Fruit fly (Drosophila melanogaster) whole organism, prepupa: ENCODE data around the gene CG14194.
A peak's percentile ranks its signal among the peaks of the same experiment; 100 is the strongest.

Experiments
- Blimp-1 ChIP-seq: fragments of 200-800 bp; sonication (Bioruptor generic); optimal IDR thresholded peaks from 3 replicates; lab custom pipeline; 2017; ENCODE audit warnings: missing biosample characterization, missing genetic modification characterization, mild to moderate bottlenecking, moderate library complexity, missing genetic modification reagents
- CG10631 ChIP-seq: fragments of 200-800 bp; sonication (Bioruptor generic); optimal IDR thresholded peaks from 2 replicates; lab custom pipeline; 2016; ENCODE audit warnings: missing biosample characterization, missing genetic modification characterization
- CG10669 ChIP-seq: fragments of 200-800 bp; sonication (Bioruptor generic); optimal IDR thresholded peaks from 3 replicates; lab custom pipeline; 2018; ENCODE audit warnings: missing biosample characterization, mild to moderate bottlenecking, missing genetic modification characterization, moderate library complexity
- CG11294 ChIP-seq: fragments of 200-800 bp; sonication (Bioruptor generic); IDR thresholded peaks from 2 replicates; pipeline ENCODE4 v1.3.6; 2022; ENCODE audit warnings: missing biosample characterization, missing genetic modification characterization
- CG11762 ChIP-seq: fragments of 200-800 bp; sonication (Bioruptor generic); optimal IDR thresholded peaks from 3 replicates; lab custom pipeline; 2016; ENCODE audit warnings: missing biosample characterization, missing genetic modification characterization; ENCODE audit not compliant: insufficient read depth
- CG11902 ChIP-seq: fragments of 200-800 bp; sonication (Bioruptor generic); optimal IDR thresholded peaks from 3 replicates; lab custom pipeline; 2016; ENCODE audit warnings: missing biosample characterization, missing genetic modification characterization
- CG1621 ChIP-seq: fragments of 200-800 bp; sonication (Bioruptor generic); optimal IDR thresholded peaks from 3 replicates; lab custom pipeline; 2018; ENCODE audit warnings: missing biosample characterization, mild to moderate bottlenecking, missing genetic modification characterization
- CG16779 ChIP-seq: fragments of 200-800 bp; sonication (Bioruptor generic); optimal IDR thresholded peaks from 3 replicates; lab custom pipeline; 2017; ENCODE audit warnings: missing biosample characterization, mild to moderate bottlenecking, missing genetic modification characterization
- CG31627 ChIP-seq: fragments of 200-800 bp; sonication (Bioruptor generic); optimal IDR thresholded peaks from 3 replicates; lab custom pipeline; 2016; ENCODE audit warnings: missing biosample characterization, missing genetic modification characterization
- CG32006 ChIP-seq: fragments of 200-800 bp; sonication (Bioruptor generic); optimal IDR thresholded peaks from 3 replicates; lab custom pipeline; 2017; ENCODE audit warnings: missing biosample characterization, mild to moderate bottlenecking, missing genetic modification characterization
- CG3919 ChIP-seq: fragments of 200-800 bp; sonication (Bioruptor generic); optimal IDR thresholded peaks from 3 replicates; lab custom pipeline; 2016; ENCODE audit warnings: missing biosample characterization, missing genetic modification characterization
- CG4318 ChIP-seq: fragments of 200-800 bp; sonication (Bioruptor generic); optimal IDR thresholded peaks from 3 replicates; lab custom pipeline; 2017; ENCODE audit warnings: missing biosample characterization, mild to moderate bottlenecking, missing genetic modification characterization
- CG6163 ChIP-seq: fragments of 200-800 bp; sonication (Bioruptor generic); IDR thresholded peaks from 3 replicates; pipeline ENCODE4 v1.3.6; 2022; ENCODE audit warnings: missing biosample characterization, missing genetic modification characterization
- CG6276 ChIP-seq: fragments of 200-800 bp; sonication (Bioruptor generic); optimal IDR thresholded peaks from 2 replicates; lab custom pipeline; 2017; ENCODE audit warnings: missing biosample characterization, mild to moderate bottlenecking, missing genetic modification characterization
- CG6792 ChIP-seq: fragments of 200-800 bp; sonication (Bioruptor generic); optimal IDR thresholded peaks from 3 replicates; lab custom pipeline; 2016; ENCODE audit warnings: missing biosample characterization, missing genetic modification characterization
- CG6854 ChIP-seq: fragments of 200-800 bp; sonication (Bioruptor generic); optimal IDR thresholded peaks from 2 replicates; lab custom pipeline; 2017; ENCODE audit warnings: missing biosample characterization, mild to moderate bottlenecking, missing genetic modification characterization
- CG7368 ChIP-seq: fragments of 200-800 bp; sonication (Bioruptor generic); optimal IDR thresholded peaks from 3 replicates; lab custom pipeline; 2016; ENCODE audit warnings: missing biosample characterization, missing genetic modification characterization
- CG8119 ChIP-seq: fragments of 200-800 bp; sonication (Bioruptor generic); IDR thresholded peaks from 3 replicates; pipeline ENCODE4 v1.3.6; 2022; ENCODE audit warnings: missing biosample characterization, missing genetic modification characterization
- CG8319 ChIP-seq: fragments of 200-800 bp; sonication (Bioruptor generic); optimal IDR thresholded peaks from 3 replicates; lab custom pipeline; 2016; ENCODE audit warnings: missing biosample characterization, missing genetic modification characterization
- CG8632 ChIP-seq: fragments of 200-800 bp; sonication (Bioruptor generic); optimal IDR thresholded peaks from 3 replicates; lab custom pipeline; 2016; ENCODE audit warnings: missing biosample characterization, missing genetic modification characterization
- CG9139 ChIP-seq: fragments of 200-800 bp; sonication (Bioruptor generic); optimal IDR thresholded peaks from 3 replicates; lab custom pipeline; 2017; ENCODE audit warnings: missing biosample characterization, mild to moderate bottlenecking, missing genetic modification characterization
- Eip75B ChIP-seq: fragments of 200-800 bp; sonication (Bioruptor generic); optimal IDR thresholded peaks from 3 replicates; lab custom pipeline; 2016; ENCODE audit warnings: missing biosample characterization, missing genetic modification characterization
- Eip78C ChIP-seq: fragments of 200-800 bp; sonication (Bioruptor generic); peaks from one replicate; lab custom pipeline; 2016; ENCODE audit warnings: missing biosample characterization, missing genetic modification characterization
- Eip93F ChIP-seq: fragments of 200-800 bp; sonication (Bioruptor generic); optimal IDR thresholded peaks from 2 replicates; lab custom pipeline; 2016; ENCODE audit warnings: missing biosample characterization, mild to moderate bottlenecking, missing genetic modification characterization
- Ets96B ChIP-seq: fragments of 200-800 bp; optimal IDR thresholded peaks from 2 replicates; lab custom pipeline; 2019; ENCODE audit warnings: missing biosample characterization, mild to moderate bottlenecking, missing genetic modification characterization, moderate library complexity
- Gug ChIP-seq: fragments of 200-800 bp; sonication (Bioruptor generic); IDR thresholded peaks from 2 replicates; pipeline ENCODE4 v1.3.6; 2022; ENCODE audit warnings: missing biosample characterization, missing genetic modification characterization
- Hr38 ChIP-seq: sonication (Bioruptor generic); optimal IDR thresholded peaks from 2 replicates; lab custom pipeline; 2016; ENCODE audit warnings: missing biosample characterization, missing genetic modification characterization
- Hr39 ChIP-seq: fragments of 200-800 bp; sonication (Bioruptor generic); optimal IDR thresholded peaks from 2 replicates; lab custom pipeline; 2016; ENCODE audit warnings: missing biosample characterization, missing genetic modification characterization
- Hr4 ChIP-seq: fragments of 200-800 bp; sonication (Bioruptor generic); optimal IDR thresholded peaks from 3 replicates; lab custom pipeline; 2016; ENCODE audit warnings: missing biosample characterization, missing genetic modification characterization
- Met ChIP-seq: fragments of 200-800 bp; sonication (Bioruptor generic); optimal IDR thresholded peaks from 3 replicates; lab custom pipeline; 2016; ENCODE audit warnings: missing biosample characterization, missing genetic modification characterization
- OdsH ChIP-seq: fragments of 200-800 bp; sonication (Bioruptor generic); optimal IDR thresholded peaks from 3 replicates; lab custom pipeline; 2016; ENCODE audit warnings: missing biosample characterization, missing genetic modification characterization
- Sox102F ChIP-seq: fragments of 200-800 bp; sonication (Bioruptor generic); optimal IDR thresholded peaks from 2 replicates; lab custom pipeline; 2016; ENCODE audit warnings: missing biosample characterization, mild to moderate bottlenecking, missing genetic modification characterization
- Sox14 ChIP-seq: fragments of 200-800 bp; sonication (Bioruptor generic); optimal IDR thresholded peaks from 3 replicates; lab custom pipeline; 2016; ENCODE audit warnings: missing biosample characterization, missing genetic modification characterization
- Sox15 ChIP-seq: fragments of 200-800 bp; sonication (Bioruptor generic); optimal IDR thresholded peaks from 3 replicates; lab custom pipeline; 2016; ENCODE audit warnings: missing biosample characterization, missing genetic modification characterization
- achi ChIP-seq: fragments of 200-800 bp; sonication (Bioruptor generic); optimal IDR thresholded peaks from 3 replicates; lab custom pipeline; 2016; ENCODE audit warnings: missing biosample characterization, missing genetic modification characterization
- acj6 ChIP-seq: fragments of 200-800 bp; sonication (Bioruptor generic); optimal IDR thresholded peaks from 3 replicates; lab custom pipeline; 2016; ENCODE audit warnings: missing biosample characterization, missing genetic modification characterization
- cyc ChIP-seq: fragments of 200-800 bp; sonication (Bioruptor generic); optimal IDR thresholded peaks from 3 replicates; lab custom pipeline; 2016; ENCODE audit warnings: missing biosample characterization, missing genetic modification characterization
- dsx ChIP-seq: fragments of 200-800 bp; optimal IDR thresholded peaks from 3 replicates; lab custom pipeline; 2019; ENCODE audit warnings: missing biosample characterization, mild to moderate bottlenecking, missing genetic modification characterization, moderate library complexity; ENCODE audit not compliant: poor library complexity, severe bottlenecking
- esn ChIP-seq: fragments of 200-800 bp; sonication (Bioruptor generic); optimal IDR thresholded peaks from 2 replicates; lab custom pipeline; 2016; ENCODE audit warnings: missing biosample characterization, mild to moderate bottlenecking, missing genetic modification characterization, moderate library complexity
- fd59A ChIP-seq: fragments of 200-800 bp; sonication (Bioruptor generic); optimal IDR thresholded peaks from 2 replicates; lab custom pipeline; 2017; ENCODE audit warnings: missing biosample characterization, mild to moderate bottlenecking, missing genetic modification characterization, missing genetic modification reagents
- fd85E ChIP-seq: fragments of 200-800 bp; sonication (Bioruptor generic); optimal IDR thresholded peaks from 3 replicates; lab custom pipeline; 2016; ENCODE audit warnings: missing biosample characterization, missing genetic modification characterization
- fkh ChIP-seq: fragments of 200-800 bp; sonication (Bioruptor generic); optimal IDR thresholded peaks from 3 replicates; lab custom pipeline; 2017; ENCODE audit warnings: missing biosample characterization, mild to moderate bottlenecking, missing genetic modification characterization, moderate library complexity
- spab ChIP-seq: fragments of 200-800 bp; sonication (Bioruptor generic); optimal IDR thresholded peaks from 2 replicates; lab custom pipeline; 2017; ENCODE audit warnings: missing biosample characterization, mild to moderate bottlenecking, missing genetic modification characterization, missing genetic modification reagents
- ss ChIP-seq, 2 experiments: fragments of 200-800 bp; sonication (Bioruptor generic); optimal IDR thresholded peaks; 2 replicates in 1 of 2; 3 replicates in 1 of 2; lab custom pipeline; 2017 to 2018; ENCODE audit warnings: mild to moderate bottlenecking in 2 of 2, missing biosample characterization in 2 of 2, missing genetic modification characterization in 2 of 2, moderate library complexity in 1 of 2
- svp ChIP-seq: fragments of 200-800 bp; sonication (Bioruptor generic); peaks from one replicate; lab custom pipeline; 2016; ENCODE audit warnings: missing biosample characterization, missing genetic modification characterization
- topi ChIP-seq: fragments of 200-800 bp; sonication (Bioruptor generic); optimal IDR thresholded peaks from 3 replicates; lab custom pipeline; 2016; ENCODE audit warnings: missing biosample characterization, missing genetic modification characterization
- vri ChIP-seq: fragments of 200-800 bp; sonication (Bioruptor generic); optimal IDR thresholded peaks from 3 replicates; lab custom pipeline; 2016; ENCODE audit warnings: missing biosample characterization, mild to moderate bottlenecking, missing genetic modification characterization

Gene CG14194

DNA sequence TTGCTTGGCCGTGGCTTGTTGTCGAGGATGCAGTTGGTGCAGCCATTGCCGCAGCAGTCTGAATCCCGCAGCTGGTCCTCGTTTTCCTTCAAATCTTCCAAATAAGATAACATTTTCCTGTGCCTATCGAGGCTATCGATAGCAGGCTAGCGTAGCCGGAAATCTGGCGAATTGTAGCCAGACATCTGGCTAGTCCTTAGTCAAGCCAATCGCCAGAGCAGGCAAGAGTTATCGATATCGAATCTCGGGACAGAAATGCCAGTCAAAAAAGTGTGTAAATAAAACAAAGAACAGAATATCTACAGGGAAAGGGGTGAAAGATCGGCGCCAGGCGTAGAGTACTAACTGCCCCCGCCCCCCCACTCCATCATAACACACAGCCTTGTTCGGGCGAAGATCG is at the start of gene CG14194, which contains the start of gene CG7914:
CG14194 (plus strand) TSS at position 220 of the 400 bp plus-strand sequence.
CG7914 (minus strand) TSS at position 113 of the 400 bp plus-strand sequence.
- TF ChIP-seq CG6163 (GFP tag; lab: Robert Waterston, UW) (peak; percentile 39; the same call in 2 of the 3 replicates), Sox14 (peak; percentile 75), CG6276 (no peak), CG3919 (no peak), CG10669 (GFP tag; lab: Kevin White, UChicago) (no peak), esn (GFP tag; lab: Kevin White, UChicago) (no peak), CG1621 (tag; lab: Kevin White, UChicago) (peak; percentile 53), fkh (GFP tag; lab: Kevin White, UChicago) (peak; percentile 68), ss (GFP tag; optimal IDR thresholded peaks at IDR 0.05; lab: Kevin White, UChicago) (peak in 1 of 2 experiments; percentile 9), CG4318 (no peak)

DNA sequence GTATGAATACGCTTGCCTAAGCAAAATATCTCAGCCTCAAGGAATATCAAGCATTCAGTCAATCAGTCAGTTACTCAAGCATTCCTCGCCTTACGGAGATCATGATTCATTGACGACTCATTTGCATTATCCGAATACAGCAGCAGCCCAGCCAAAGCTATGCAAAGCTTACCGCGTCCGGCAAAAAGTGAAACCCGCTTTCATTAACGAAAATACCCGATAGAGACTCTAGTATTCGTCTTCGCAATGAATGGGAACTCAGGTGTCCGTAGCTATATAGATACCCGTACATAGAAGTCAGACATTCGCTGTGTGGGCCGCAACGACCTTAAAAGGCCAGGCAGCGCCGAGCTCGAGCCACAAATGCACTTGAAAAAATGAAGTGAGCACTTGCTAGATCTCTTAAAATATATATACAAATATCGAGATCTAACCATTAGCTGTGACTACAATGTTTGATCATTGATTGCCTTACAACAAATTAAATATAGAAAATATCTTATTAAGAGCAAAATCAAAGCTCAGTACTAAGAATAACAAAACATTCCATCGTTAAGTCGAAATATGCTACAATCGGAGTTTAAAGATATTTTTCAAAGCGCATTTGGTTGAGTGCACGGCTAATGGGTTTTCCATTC is 48.5 kb upstream of the CG14194 start:
- TF ChIP-seq CG4318 (peak; percentile 76), CG6163 (GFP tag; lab: Robert Waterston, UW) (peak; percentile 40; the same call in 1 of the 3 replicates), Ets96B (tag; lab: Kevin White, UChicago) (peak; percentile 62), svp (GFP tag; lab: Kevin White, UChicago) (peak; percentile 71), cyc (GFP tag; lab: Kevin White, UChicago) (no peak), Hr38 (GFP tag; lab: Kevin White, UChicago) (no peak), Blimp-1 (GFP tag; lab: Kevin White, UChicago) (no peak), acj6 (GFP tag; lab: Kevin White, UChicago) (peak; percentile 69), CG1621 (tag; lab: Kevin White, UChicago) (peak; percentile 44), CG32006 (peak; percentile 89), fd85E (GFP tag; lab: Kevin White, UChicago) (no peak), Gug (peak; percentile 22; the same call in 1 of the 2 replicates), CG10669 (GFP tag; lab: Kevin White, UChicago) (peak; percentile 58), Eip93F (no peak), spab (GFP tag; lab: Kevin White, UChicago) (peak; percentile 50), CG11294 (no peak), Sox102F (peak; percentile 27), OdsH (GFP tag; lab: Kevin White, UChicago) (peak; percentile 66), achi (GFP tag; lab: Kevin White, UChicago) (peak; percentile 67), CG7368 (GFP tag; lab: Kevin White, UChicago) (peak; percentile 16), dsx (GFP tag; lab: Kevin White, UChicago) (peak; percentile 47), CG16779 (peak; percentile 10), Met (GFP tag; lab: Kevin White, UChicago) (peak; percentile 43), CG8632 (GFP tag; lab: Kevin White, UChicago) (peak; percentile 50), CG6276 (peak; percentile 62), CG10631 (peak; percentile 62), CG31627 (GFP tag; lab: Kevin White, UChicago) (no peak), fd59A (GFP tag; lab: Kevin White, UChicago) (peak; percentile 57), vri (no peak), CG8319 (GFP tag; lab: Kevin White, UChicago) (no peak), Eip75B (GFP tag; lab: Kevin White, UChicago) (peak; percentile 62), Hr4 (GFP tag; lab: Kevin White, UChicago) (peak; percentile 73), CG6854 (GFP tag; lab: Kevin White, UChicago) (no peak), Eip78C (GFP tag; lab: Kevin White, UChicago) (peak; percentile 86), esn (GFP tag; lab: Kevin White, UChicago) (peak; percentile 38), CG9139 (no peak), CG11762 (GFP tag; lab: Kevin White, UChicago) (no peak), fkh (GFP tag; lab: Kevin White, UChicago) (no peak), CG6792 (GFP tag; lab: Kevin White, UChicago) (peak; percentile 51), Hr39 (GFP tag; lab: Kevin White, UChicago) (peak; percentile 18), Sox14 (peak; percentile 51), CG11902 (GFP tag; lab: Kevin White, UChicago) (peak; percentile 4), Sox15 (no peak), topi (GFP tag; lab: Kevin White, UChicago) (peak; percentile 40), CG8119 (GFP tag; lab: Robert Waterston, UW) (peak; percentile 75)
